Fruit fly (Drosophila melanogaster): ENCODE results near the gene Npc2f.

Gene Npc2f

dm6 chr3R:24108902-24109389 lies 28.7 kb upstream of the Npc2f start, which contains the start of the genes eIF4EHP and CG18428:
eIF4EHP (minus strand) TSS chr3R:24108960.
CG18428 (plus strand) TSS chr3R:24109336.
- TF ChIP-seq noc (tag; optimal IDR thresholded peaks at IDR 0.05), result peak; percentile 100

dm6 chr3R:24112320-24113069 lies 25.2 kb upstream of the Npc2f start, which contains the start of gene CG13605:
CG13605 (minus strand) TSS chr3R:24112389.
- peak; percentile 67 for TF ChIP-seq noc (tag; optimal IDR thresholded peaks at IDR 0.05)

dm6 chr3R:24113070-24113385 lies 24.7 kb upstream of the Npc2f start, which contains the start of gene Root:
Root (plus strand) TSS chr3R:24113286.
- no peak for TF ChIP-seq noc (tag; optimal IDR thresholded peaks at IDR 0.05)

dm6 chr3R:24116180-24116579 lies 21.5 kb upstream of the Npc2f start, which contains the start of gene CG13607:
CG13607 (minus strand) TSS chr3R:24116322.
- TF ChIP-seq noc (tag; optimal IDR thresholded peaks at IDR 0.05), result no peak

- peak; percentile 37 for TF ChIP-seq noc (tag; optimal IDR thresholded peaks at IDR 0.05)
These were observed 20.7 kb upstream of the Npc2f start for dm6 chr3R:24116972-24117371.

- no peak for TF ChIP-seq noc (tag; optimal IDR thresholded peaks at IDR 0.05)
These were observed 16.0 kb upstream of the Npc2f start for dm6 chr3R:24121669-24122068.

dm6 chr3R:24122369-24122768 lies 15.3 kb upstream of the Npc2f start:
- TF ChIP-seq noc (tag; optimal IDR thresholded peaks at IDR 0.05), result no peak

- TF ChIP-seq noc (tag; optimal IDR thresholded peaks at IDR 0.05), result no peak
These were observed 7.6 kb upstream of the Npc2f start, which contains the start of the genes GatB and Tsc1 for dm6 chr3R:24130080-24130479. GatB (minus strand) TSS chr3R:24130255. Tsc1 (plus strand) TSS chr3R:24130307.

dm6 chr3R:24134580-24134979 lies 3.1 kb upstream of the Npc2f start, which contains the start of gene Sec10:
Sec10 (plus strand) TSS chr3R:24134831.
- no peak for TF ChIP-seq noc (tag; optimal IDR thresholded peaks at IDR 0.05)

dm6 chr3R:24138478-24139455 lies 1.1 kb downstream of the Npc2f start:
- peak; percentile 85 for TF ChIP-seq noc (tag; optimal IDR thresholded peaks at IDR 0.05)

dm6 chr3R:24139646-24140130 lies 2.0 kb downstream of the Npc2f start:
- TF ChIP-seq noc (tag; optimal IDR thresholded peaks at IDR 0.05), result no peak

dm6 chr3R:24141013-24141592 lies 3.4 kb downstream of the Npc2f start, which contains the start of gene Kal1:
Kal1 (plus strand) TSS chr3R:24141395.
- TF ChIP-seq noc (tag; optimal IDR thresholded peaks at IDR 0.05), result peak; percentile 81

- TF ChIP-seq noc (tag; optimal IDR thresholded peaks at IDR 0.05), result no peak
These were observed 5.3 kb downstream of the Npc2f start for dm6 chr3R:24142971-24143370.

- no peak for TF ChIP-seq noc (tag; optimal IDR thresholded peaks at IDR 0.05)
These were observed 5.7 kb downstream of the Npc2f start for dm6 chr3R:24143372-24143771.

dm6 chr3R:24143779-24144178 lies 6.1 kb downstream of the Npc2f start:
- no peak for TF ChIP-seq noc (tag; optimal IDR thresholded peaks at IDR 0.05)

All from whole organism, larva.